Fruit fly (Drosophila melanogaster): ENCODE measurements around the gene D19B.

D19B gene

DNA sequence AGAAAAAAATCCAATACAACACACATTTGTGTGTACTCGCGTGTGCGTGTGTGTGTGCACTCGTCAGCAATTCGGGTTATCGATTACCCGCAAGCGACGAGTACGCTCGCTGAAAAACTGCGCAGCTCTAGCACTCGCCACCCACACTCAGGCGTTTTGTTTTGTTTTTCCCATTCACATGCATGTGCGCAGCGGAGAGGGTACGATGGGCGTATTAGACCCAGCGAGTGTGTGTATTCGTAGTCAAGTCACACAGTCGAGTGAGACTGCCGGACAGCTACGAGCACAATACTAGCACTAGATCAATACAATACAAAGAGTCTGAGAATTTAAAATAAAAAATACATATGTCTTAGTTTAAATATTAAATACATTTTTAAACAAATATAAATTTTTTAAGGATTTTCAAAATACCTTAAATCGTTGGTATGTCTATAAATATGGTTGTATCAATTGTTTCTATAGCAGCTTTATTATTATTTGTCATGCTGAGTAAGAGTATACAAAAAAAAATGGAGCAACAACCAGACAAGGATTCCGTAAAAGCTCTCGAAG lies at the start of gene D19B, which contains the start of gene CG43293:
Gene D19B (minus strand): TSS at position 37 of the 555 bp plus-strand sequence.
Gene CG43293 (plus strand): TSS at position 306 of the 555 bp plus-strand sequence.
- no peak for TF ChIP-seq ttk (optimal IDR thresholded peaks at IDR 0.05)
- TF ChIP-seq insv (optimal IDR thresholded peaks at IDR 0.05), result no peak
- no peak for TF ChIP-seq Myc (optimal IDR thresholded peaks at IDR 0.05)
- no peak for TF ChIP-seq Sin3A (optimal IDR thresholded peaks at IDR 0.05)
- no peak for TF ChIP-seq h (optimal IDR thresholded peaks at IDR 0.05)
- no peak for TF ChIP-seq psq (optimal IDR thresholded peaks at IDR 0.05)

DNA sequence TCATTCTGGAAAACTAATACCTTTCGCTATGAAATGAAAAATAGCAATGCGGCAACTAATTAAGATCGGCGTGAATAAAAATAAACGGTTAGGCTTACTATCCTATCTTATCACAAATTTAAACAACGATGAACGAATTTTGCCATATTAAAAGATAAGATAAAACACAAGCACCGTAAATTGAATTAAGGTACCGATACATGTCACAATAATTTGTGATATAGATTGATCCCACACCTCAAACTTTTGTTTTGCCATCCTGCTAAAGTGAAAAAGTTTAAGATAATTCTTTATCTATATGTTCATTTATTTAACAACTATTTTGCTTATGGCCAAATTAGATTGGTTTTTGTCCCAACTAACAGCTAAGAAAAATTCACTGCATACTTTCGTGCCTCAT lies 49.3 kb upstream of the D19B start, which contains the start of gene CG42714:
Gene CG42714 (minus strand): TSS at position 22 of the 400 bp plus-strand sequence.
- no peak for TF ChIP-seq ttk (optimal IDR thresholded peaks at IDR 0.05)
- TF ChIP-seq psq (optimal IDR thresholded peaks at IDR 0.05), result no peak
- no peak for TF ChIP-seq Sin3A (optimal IDR thresholded peaks at IDR 0.05)
- no peak for TF ChIP-seq insv (optimal IDR thresholded peaks at IDR 0.05)
- no peak for TF ChIP-seq h (optimal IDR thresholded peaks at IDR 0.05)
- no peak for TF ChIP-seq Myc (optimal IDR thresholded peaks at IDR 0.05)

DNA sequence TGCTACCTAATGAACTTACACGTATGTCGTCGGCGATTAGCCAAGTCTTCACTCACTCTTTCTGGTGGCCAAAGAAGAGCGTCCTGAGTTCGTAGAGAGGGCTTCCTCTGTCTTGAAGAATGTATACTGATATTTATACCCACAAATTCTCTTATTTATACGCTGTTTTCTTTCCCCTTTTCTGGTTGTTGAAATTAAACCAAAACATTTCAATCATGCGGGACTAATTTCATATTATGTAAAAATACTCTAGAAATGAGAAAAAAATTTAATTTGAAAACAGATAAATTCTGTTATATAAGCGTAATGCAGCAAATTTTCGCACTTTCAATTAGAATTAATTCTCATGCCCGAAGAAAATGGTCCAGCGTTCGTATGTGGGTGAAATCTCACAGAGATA lies 48.6 kb upstream of the D19B start, which contains the start of gene BG642312:
Gene BG642312 (minus strand): TSS at position 101 of the 400 bp plus-strand sequence.
- no peak for TF ChIP-seq Sin3A (optimal IDR thresholded peaks at IDR 0.05)
- no peak for TF ChIP-seq h (optimal IDR thresholded peaks at IDR 0.05)
- no peak for TF ChIP-seq ttk (optimal IDR thresholded peaks at IDR 0.05)
- no peak for TF ChIP-seq insv (optimal IDR thresholded peaks at IDR 0.05)
- no peak for TF ChIP-seq Myc (optimal IDR thresholded peaks at IDR 0.05)
- no peak for TF ChIP-seq psq (optimal IDR thresholded peaks at IDR 0.05)

DNA sequence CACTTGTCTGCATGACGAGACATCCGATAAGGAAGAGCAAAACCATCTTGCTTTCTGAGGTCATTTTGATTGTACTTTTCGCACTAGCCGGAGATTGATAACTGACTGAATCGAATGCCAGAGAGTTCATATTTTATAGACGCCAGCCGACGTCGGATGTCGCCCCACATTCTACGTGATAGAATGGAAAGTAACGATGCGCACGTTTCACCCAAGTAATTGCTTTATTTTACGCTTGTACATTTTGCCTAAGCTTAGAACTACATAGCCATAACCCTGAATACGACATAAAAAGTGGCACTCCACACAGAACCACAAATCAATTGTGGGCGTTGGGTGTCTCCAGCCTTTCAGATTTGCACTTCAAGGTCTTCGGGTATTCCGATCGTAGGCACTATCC lies 47.5 kb upstream of the D19B start, which contains the start of gene CG13299:
Gene CG13299 (minus strand): TSS at position 101 of the 400 bp plus-strand sequence.
- no peak for TF ChIP-seq ttk (optimal IDR thresholded peaks at IDR 0.05)
- no peak for TF ChIP-seq insv (optimal IDR thresholded peaks at IDR 0.05)
- TF ChIP-seq psq (optimal IDR thresholded peaks at IDR 0.05), result no peak
- TF ChIP-seq Myc (optimal IDR thresholded peaks at IDR 0.05), result no peak
- TF ChIP-seq Sin3A (optimal IDR thresholded peaks at IDR 0.05), result no peak
- TF ChIP-seq h (optimal IDR thresholded peaks at IDR 0.05), result no peak

DNA sequence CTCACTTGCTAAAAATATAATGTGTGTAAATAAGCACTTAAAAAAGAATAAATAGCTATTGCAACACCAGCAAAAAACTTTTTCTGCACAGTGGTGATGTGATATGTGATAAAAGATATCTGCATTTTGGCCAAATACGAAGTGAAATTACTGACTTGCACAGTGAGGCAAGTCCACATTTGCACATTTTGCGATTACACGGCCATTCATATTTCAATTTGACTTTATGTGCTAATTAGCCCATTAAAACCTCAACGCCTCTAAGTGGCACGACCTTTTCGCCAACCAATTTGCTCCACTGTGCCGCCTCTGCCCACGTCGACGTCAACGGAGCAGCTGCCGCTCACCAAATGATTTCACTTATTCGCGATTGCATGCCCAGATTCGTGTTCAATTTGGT lies 35.5 kb upstream of the D19B start, which contains the start of gene CG33946:
Gene CG33946 (plus strand): TSS at position 392 of the 400 bp plus-strand sequence.
- TF ChIP-seq ttk (optimal IDR thresholded peaks at IDR 0.05) (no peak), Myc (optimal IDR thresholded peaks at IDR 0.05) (no peak), h (optimal IDR thresholded peaks at IDR 0.05) (no peak), Sin3A (optimal IDR thresholded peaks at IDR 0.05) (no peak), insv (optimal IDR thresholded peaks at IDR 0.05) (no peak), psq (optimal IDR thresholded peaks at IDR 0.05) (no peak)

DNA sequence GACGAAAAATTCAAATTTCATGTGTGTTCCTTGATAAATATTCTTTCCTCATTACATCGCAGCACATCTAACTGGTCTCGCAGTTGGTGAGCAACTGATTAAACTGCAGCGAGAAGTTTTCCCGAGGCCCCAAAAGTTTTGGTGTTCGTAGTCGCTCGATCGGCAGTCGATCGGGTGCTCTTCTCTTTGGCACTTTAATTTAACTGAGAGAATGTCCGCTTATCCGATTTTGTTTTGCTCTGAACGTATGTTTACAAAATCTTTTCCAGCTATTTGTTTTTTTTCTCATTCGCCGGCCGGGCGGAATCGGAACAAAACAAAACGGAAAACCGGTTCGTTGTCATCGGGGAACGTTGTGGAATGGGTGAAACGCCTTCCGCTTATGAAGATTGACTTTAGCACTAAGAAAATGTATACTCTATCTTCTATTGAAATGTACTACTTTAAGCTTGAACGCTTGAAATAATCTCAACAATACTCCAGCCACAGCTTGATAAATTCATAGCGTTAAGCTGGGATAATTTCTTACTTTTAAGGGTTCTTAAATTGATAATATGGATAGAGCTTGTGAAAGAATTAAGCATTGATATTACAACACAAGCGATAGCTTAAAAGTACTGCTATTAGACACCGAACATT lies 33.9 kb upstream of the D19B start:
- TF ChIP-seq psq (optimal IDR thresholded peaks at IDR 0.05), result no peak

DNA sequence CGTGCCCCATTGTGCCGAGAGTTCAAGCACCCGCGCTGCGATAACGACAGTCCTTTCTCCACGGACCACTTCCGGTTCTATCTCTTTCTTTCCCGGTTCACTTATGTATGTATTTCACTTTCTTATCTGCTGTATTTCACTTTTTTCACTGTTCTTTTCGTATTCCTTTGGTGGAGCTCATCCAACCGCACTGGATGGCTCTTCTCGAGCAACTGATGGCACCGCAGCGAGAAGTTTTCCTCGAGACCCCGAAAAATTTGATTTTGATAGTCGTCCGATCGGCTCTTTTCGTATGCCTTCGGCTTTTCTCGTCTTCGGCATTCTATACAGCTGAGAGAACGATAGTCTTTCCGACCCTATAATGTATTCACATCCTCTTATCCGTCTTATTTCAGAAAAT lies 33.1 kb upstream of the D19B start, which contains the start of gene LanA:
Gene LanA (minus strand): TSS at position 217 of the 400 bp plus-strand sequence.
- TF ChIP-seq psq (optimal IDR thresholded peaks at IDR 0.05) (no peak), ttk (optimal IDR thresholded peaks at IDR 0.05) (no peak), h (optimal IDR thresholded peaks at IDR 0.05) (no peak), insv (optimal IDR thresholded peaks at IDR 0.05) (no peak), Sin3A (optimal IDR thresholded peaks at IDR 0.05) (no peak), Myc (optimal IDR thresholded peaks at IDR 0.05) (no peak)

DNA sequence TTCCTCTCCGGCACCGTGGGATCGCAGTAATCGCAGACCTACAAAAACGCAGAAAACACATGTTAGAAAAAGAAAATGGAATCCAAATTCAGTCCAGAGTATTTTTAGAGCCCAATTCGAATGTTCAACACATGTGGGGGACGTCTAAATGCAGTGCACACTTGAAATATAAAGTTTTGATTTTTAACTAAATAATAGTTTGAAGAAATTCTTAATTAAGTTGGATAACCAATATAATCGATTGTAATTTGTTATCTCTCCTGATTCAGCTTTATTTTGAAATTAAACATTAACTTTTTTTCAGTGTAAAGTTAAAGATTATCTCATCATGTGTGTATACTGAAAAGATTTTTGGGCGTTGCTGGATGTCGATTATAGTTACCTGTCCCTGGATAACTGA lies 32.5 kb upstream of the D19B start:
- TF ChIP-seq h (optimal IDR thresholded peaks at IDR 0.05) (no peak), Sin3A (optimal IDR thresholded peaks at IDR 0.05) (no peak), ttk (optimal IDR thresholded peaks at IDR 0.05) (no peak), Myc (optimal IDR thresholded peaks at IDR 0.05) (no peak), psq (optimal IDR thresholded peaks at IDR 0.05) (no peak), insv (optimal IDR thresholded peaks at IDR 0.05) (no peak)

DNA sequence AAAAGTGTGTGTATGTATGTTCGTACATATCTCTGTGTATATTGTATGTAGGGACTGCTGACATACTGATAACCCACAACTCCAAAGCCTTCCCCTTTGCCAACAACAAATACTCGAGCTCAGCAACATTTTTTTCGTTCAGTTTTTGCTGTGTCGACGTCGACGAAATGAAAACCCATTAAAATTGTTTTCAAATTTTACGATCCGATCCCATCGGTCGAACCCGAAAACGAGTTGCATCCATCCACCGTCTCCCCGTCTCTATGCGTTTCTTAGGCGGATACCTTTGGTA lies 32.0 kb upstream of the D19B start:
- TF ChIP-seq insv (optimal IDR thresholded peaks at IDR 0.05) (no peak), Sin3A (optimal IDR thresholded peaks at IDR 0.05) (no peak), psq (optimal IDR thresholded peaks at IDR 0.05) (no peak)

DNA sequence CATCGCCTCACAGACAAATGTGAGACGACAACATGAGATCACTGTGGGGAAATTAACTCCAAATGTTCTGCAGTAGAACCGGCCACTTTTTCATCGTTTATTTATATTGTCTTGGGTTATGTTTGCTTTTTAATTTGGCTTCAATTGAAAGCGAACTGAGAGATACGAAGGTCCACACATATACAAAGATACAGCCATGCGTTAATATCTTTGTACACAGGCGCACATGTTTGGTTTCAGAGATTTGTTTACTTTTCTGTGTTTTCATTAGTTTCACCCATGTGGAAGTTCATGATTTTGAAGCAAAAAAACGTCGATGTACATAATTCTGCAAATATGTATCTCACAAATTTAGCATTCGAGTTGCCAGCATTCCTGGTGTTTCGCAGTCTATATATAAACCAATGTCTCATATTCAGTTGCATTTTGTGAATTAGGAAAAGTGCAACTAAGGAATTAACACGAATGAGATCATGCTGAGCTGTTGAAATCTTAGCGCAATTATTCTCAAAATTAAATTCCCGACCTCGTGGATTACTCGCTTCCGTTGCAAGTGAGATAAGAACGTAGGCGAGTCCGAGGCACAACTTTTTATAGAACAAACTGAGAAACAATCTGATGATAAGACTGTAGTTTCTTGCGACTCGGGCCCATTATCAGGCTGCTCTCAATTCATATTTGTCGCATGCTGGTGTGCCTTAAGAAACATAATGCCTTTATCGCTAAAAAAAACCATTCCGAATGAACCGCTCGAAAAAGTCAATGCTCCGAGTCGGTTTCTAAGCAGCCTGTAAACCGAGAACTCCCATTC lies 31.5 kb upstream of the D19B start:
- TF ChIP-seq Sin3A (optimal IDR thresholded peaks at IDR 0.05) (no peak), h (optimal IDR thresholded peaks at IDR 0.05) (no peak), psq (optimal IDR thresholded peaks at IDR 0.05) (no peak), Myc (optimal IDR thresholded peaks at IDR 0.05) (no peak), ttk (optimal IDR thresholded peaks at IDR 0.05) (no peak), insv (optimal IDR thresholded peaks at IDR 0.05) (no peak)

DNA sequence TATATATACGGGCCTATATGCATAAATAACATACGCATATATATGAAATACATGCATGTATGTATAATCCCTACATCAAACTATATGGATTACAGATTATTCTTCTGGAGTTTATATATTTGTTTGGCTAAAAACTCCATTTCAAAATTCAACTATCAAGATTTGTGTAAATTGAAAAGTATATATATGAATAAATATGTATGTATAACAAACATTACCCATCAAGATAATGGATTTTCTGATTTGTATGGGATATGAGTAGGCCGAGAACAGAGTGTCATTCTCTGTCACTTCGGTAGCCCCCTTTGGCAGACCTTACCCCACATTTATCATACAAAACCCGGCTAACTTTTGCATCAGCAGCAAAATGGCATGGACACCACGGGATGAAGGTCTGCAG lies 15.5 kb upstream of the D19B start, which contains the start of gene CG8219:
Gene CG8219 (plus strand): TSS at position 301 of the 400 bp plus-strand sequence.
- no peak for TF ChIP-seq h (optimal IDR thresholded peaks at IDR 0.05)
- no peak for TF ChIP-seq Sin3A (optimal IDR thresholded peaks at IDR 0.05)

DNA sequence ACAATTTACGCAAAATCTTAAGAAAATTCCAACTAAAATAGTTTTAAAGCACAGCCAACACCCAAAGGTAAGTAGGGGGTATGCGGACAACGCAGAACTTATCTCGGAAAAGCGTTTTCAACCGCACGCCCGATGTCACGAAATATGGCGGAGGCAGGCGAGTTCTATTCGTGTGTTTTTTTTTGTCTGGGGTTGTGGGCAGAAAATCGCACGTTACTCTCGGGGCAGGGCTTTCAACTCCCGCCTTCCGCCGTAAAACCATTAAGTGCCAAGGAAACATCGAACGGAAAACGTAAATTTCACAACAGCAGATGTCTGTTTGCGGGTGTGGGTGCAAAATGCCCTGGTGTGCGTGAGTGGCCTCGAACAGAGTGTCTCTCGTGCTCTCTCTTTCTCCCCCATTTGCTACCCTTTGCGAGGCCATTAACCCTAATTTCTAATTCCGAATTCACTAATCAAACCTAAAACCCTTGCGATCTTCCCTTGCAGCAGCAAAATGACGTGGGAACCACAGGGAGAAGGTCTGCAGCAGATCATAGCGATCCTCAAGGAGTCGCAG lies 8.9 kb upstream of the D19B start:
- no peak for TF ChIP-seq Myc (optimal IDR thresholded peaks at IDR 0.05)
- no peak for TF ChIP-seq psq (optimal IDR thresholded peaks at IDR 0.05)
- no peak for TF ChIP-seq h (optimal IDR thresholded peaks at IDR 0.05)
- no peak for TF ChIP-seq insv (optimal IDR thresholded peaks at IDR 0.05)
- TF ChIP-seq Sin3A (optimal IDR thresholded peaks at IDR 0.05), result no peak
- no peak for TF ChIP-seq ttk (optimal IDR thresholded peaks at IDR 0.05)
